Worm (Caenorhabditis elegans) whole organism, L2 larva: ENCODE results near the gene samp-1.

Experiments
- C34F6.9 ChIP-seq: fragments of 150-350 bp; optimal IDR thresholded peaks from 2 replicates; lab custom pipeline; 2014; ENCODE audit warnings: missing biosample characterization, missing genetic modification characterization
- F13H6.1 ChIP-seq: sonication (generic microtip); optimal IDR thresholded peaks from 2 replicates; lab custom pipeline; 2016; ENCODE audit warnings: missing genetic modification characterization, missing compliant biosample characterization
- R02D3.7 ChIP-seq: fragments of 150-350 bp; optimal IDR thresholded peaks from 2 replicates; lab custom pipeline; 2014; ENCODE audit warnings: missing biosample characterization, missing genetic modification characterization
- Y55F3AM.14 ChIP-seq: fragments of 200-800 bp; sonication (Bioruptor generic); optimal IDR thresholded peaks from 2 replicates; lab custom pipeline; 2018; ENCODE audit warnings: mild to moderate bottlenecking, missing genetic modification characterization, missing compliant biosample characterization
- ZK546.5 ChIP-seq: sonication (generic microtip); optimal IDR thresholded peaks from 2 replicates; lab custom pipeline; 2017; ENCODE audit warnings: missing biosample characterization, missing genetic modification characterization
- aly-2 ChIP-seq: fragments of 150-350 bp; optimal IDR thresholded peaks from 2 replicates; lab custom pipeline; 2014; ENCODE audit warnings: missing biosample characterization, missing genetic modification characterization
- ama-1 ChIP-seq: fragments of 150-350 bp; optimal IDR thresholded peaks from 2 replicates; lab custom pipeline; 2018; ENCODE audit warnings: inconsistent platforms
- blmp-1 ChIP-seq: sonication (generic microtip); optimal IDR thresholded peaks from 2 replicates; lab custom pipeline; 2017; ENCODE audit warnings: missing genetic modification characterization, mild to moderate bottlenecking, missing compliant biosample characterization, antibody characterized with exemption, moderate library complexity; ENCODE audit not compliant: insufficient read depth
- ceh-16 ChIP-seq: fragments of 150-350 bp; optimal IDR thresholded peaks from 2 replicates; lab custom pipeline; 2014; ENCODE audit warnings: missing biosample characterization, missing genetic modification characterization
- crh-2 ChIP-seq: sonication (generic microtip); optimal IDR thresholded peaks from 2 replicates; lab custom pipeline; 2017; ENCODE audit warnings: missing biosample characterization, missing genetic modification characterization
- egl-27 ChIP-seq: sonication (generic microtip); optimal IDR thresholded peaks from 3 replicates; lab custom pipeline; 2017; ENCODE audit warnings: missing biosample characterization, missing genetic modification reagents, missing genetic modification characterization
- elt-3 ChIP-seq: sonication (generic microtip); optimal IDR thresholded peaks from 2 replicates; lab custom pipeline; 2017; ENCODE audit warnings: missing biosample characterization, missing genetic modification characterization
- fos-1 ChIP-seq: fragments of 150-350 bp; optimal IDR thresholded peaks from 2 replicates; lab custom pipeline; 2014; ENCODE audit warnings: missing biosample characterization, missing genetic modification characterization
- gmeb-1 ChIP-seq: fragments of 150-350 bp; optimal IDR thresholded peaks from 2 replicates; lab custom pipeline; 2014; ENCODE audit warnings: missing biosample characterization, missing genetic modification characterization
- lin-11 ChIP-seq: fragments of 150-350 bp; sonication (generic microtip); optimal IDR thresholded peaks from 2 replicates; lab custom pipeline; 2014; ENCODE audit warnings: missing biosample characterization, missing genetic modification characterization, inconsistent platforms, mixed read lengths
- lin-13 ChIP-seq: fragments of 150-350 bp; optimal IDR thresholded peaks from 2 replicates; lab custom pipeline; 2014; ENCODE audit warnings: missing biosample characterization, missing genetic modification reagents, missing genetic modification characterization
- lin-39 ChIP-seq: fragments of 150-350 bp; optimal IDR thresholded peaks from 2 replicates; lab custom pipeline; 2014; ENCODE audit warnings: missing biosample characterization, missing genetic modification reagents, missing genetic modification characterization
- lsy-2 ChIP-seq, 2 experiments: fragments of 150-350 bp in 1 of 2; sonication (generic microtip) in 1 of 2; optimal IDR thresholded peaks; 2 replicates each; lab custom pipeline; 2014 to 2017; ENCODE audit warnings: missing biosample characterization in 2 of 2, missing genetic modification characterization in 2 of 2
- mbf-1 ChIP-seq: sonication (generic microtip); optimal IDR thresholded peaks from 2 replicates; lab custom pipeline; 2017; ENCODE audit warnings: missing biosample characterization, missing genetic modification characterization
- mdl-1 ChIP-seq, 2 experiments: fragments of 150-350 bp in 1 of 2; sonication (generic microtip) in 1 of 2; optimal IDR thresholded peaks; 2 replicates each; lab custom pipeline; 2017; ENCODE audit warnings: missing biosample characterization in 2 of 2, missing genetic modification characterization in 2 of 2
- nhr-12 ChIP-seq: fragments of 150-350 bp; optimal IDR thresholded peaks from 2 replicates; lab custom pipeline; 2014; ENCODE audit warnings: missing biosample characterization, missing genetic modification characterization
- nhr-129 ChIP-seq: fragments of 150-350 bp; optimal IDR thresholded peaks from 2 replicates; lab custom pipeline; 2014; ENCODE audit warnings: missing biosample characterization, missing genetic modification characterization
- nhr-21 ChIP-seq: fragments of 150-350 bp; optimal IDR thresholded peaks from 2 replicates; lab custom pipeline; 2014; ENCODE audit warnings: missing biosample characterization, missing genetic modification characterization
- nhr-25 ChIP-seq: fragments of 150-350 bp; sonication (generic microtip); optimal IDR thresholded peaks from 3 replicates; lab custom pipeline; 2014; ENCODE audit warnings: missing biosample characterization, missing genetic modification characterization
- nhr-6 ChIP-seq: fragments of 150-350 bp; optimal IDR thresholded peaks from 2 replicates; lab custom pipeline; 2014; ENCODE audit warnings: missing biosample characterization, missing genetic modification characterization
- sma-3 ChIP-seq: sonication (generic microtip); optimal IDR thresholded peaks from 2 replicates; lab custom pipeline; 2016; ENCODE audit warnings: missing genetic modification reagents, missing genetic modification characterization, missing compliant biosample characterization
- sma-9 ChIP-seq, 2 experiments: fragments of 150-350 bp in 1 of 2; sonication (generic microtip) in 1 of 2; optimal IDR thresholded peaks; 2 replicates each; lab custom pipeline; 2014 to 2016; ENCODE audit warnings: missing genetic modification characterization in 2 of 2, mild to moderate bottlenecking in 1 of 2, missing biosample characterization in 1 of 2, missing compliant biosample characterization in 1 of 2, missing genetic modification reagents in 1 of 2, moderate library complexity in 1 of 2
- snpc-4 ChIP-seq: fragments of 150-350 bp; optimal IDR thresholded peaks from 2 replicates; lab custom pipeline; 2014; ENCODE audit warnings: missing biosample characterization, missing genetic modification characterization
- unc-39 ChIP-seq: fragments of 150-350 bp; optimal IDR thresholded peaks from 2 replicates; lab custom pipeline; 2014; ENCODE audit warnings: missing biosample characterization, missing genetic modification characterization
- unc-55 ChIP-seq: fragments of 150-350 bp; sonication (generic microtip); optimal IDR thresholded peaks from 3 replicates; lab custom pipeline; 2014; ENCODE audit warnings: missing biosample characterization, missing genetic modification reagents, missing genetic modification characterization
- unc-62 ChIP-seq: fragments of 150-350 bp; optimal IDR thresholded peaks from 2 replicates; lab custom pipeline; 2014; ENCODE audit warnings: missing biosample characterization, missing genetic modification reagents, missing genetic modification characterization
- zag-1 ChIP-seq: fragments of 150-350 bp; optimal IDR thresholded peaks from 2 replicates; lab custom pipeline; 2014; ENCODE audit warnings: missing biosample characterization, missing genetic modification characterization
- ztf-1 ChIP-seq: fragments of 200-800 bp; sonication (Bioruptor generic); conservative IDR thresholded peaks from 2 replicates; pipeline ENCODE4 v1.3.6; 2022; ENCODE audit warnings: missing genetic modification characterization, missing compliant biosample characterization
- ztf-11 ChIP-seq: sonication (generic microtip); optimal IDR thresholded peaks from 2 replicates; lab custom pipeline; 2017; ENCODE audit warnings: missing biosample characterization, missing genetic modification characterization
- ztf-4 ChIP-seq: fragments of 150-350 bp; optimal IDR thresholded peaks from 2 replicates; lab custom pipeline; 2014; ENCODE audit warnings: missing biosample characterization, missing genetic modification characterization

Gene samp-1

DNA sequence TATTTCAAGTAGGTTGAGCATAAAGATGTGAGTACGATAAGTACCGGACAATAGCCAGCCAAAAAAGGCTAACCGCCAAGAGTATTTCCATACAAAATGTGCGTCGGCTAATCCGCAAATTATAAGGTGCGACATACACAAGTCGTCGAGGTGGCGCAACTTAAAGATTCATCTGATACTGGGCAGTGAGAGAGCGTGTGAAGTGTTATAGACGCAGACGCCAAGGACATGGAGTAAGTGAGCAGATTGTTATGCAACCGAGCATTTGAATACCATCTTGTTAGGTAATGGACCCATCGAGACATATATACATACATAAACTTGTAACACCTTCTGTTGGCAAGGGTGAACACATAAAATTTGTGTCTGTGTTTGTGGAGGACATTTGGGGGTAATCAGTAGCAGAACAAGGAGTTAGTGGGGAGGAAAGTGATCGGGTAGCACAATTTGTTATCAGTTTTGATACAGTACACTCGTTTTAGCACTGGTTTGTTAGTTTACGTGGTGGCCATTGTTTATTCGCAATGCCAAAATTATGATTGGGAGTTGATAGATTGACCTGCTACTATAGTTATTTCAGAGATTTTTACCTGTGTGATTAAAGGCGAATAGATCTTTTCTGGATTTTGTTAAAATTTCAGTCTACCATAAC, 17.3 kb upstream of the samp-1 start:
- no peak for TF ChIP-seq R02D3.7 (tag; lab: Kevin White, UChicago)
- TF ChIP-seq fos-1 (tag; lab: Kevin White, UChicago): peak; percentile 32
- no peak for TF ChIP-seq zag-1 (tag; lab: Kevin White, UChicago)
- TF ChIP-seq crh-2 (tag; lab: Kevin White, UChicago): no peak
- TF ChIP-seq nhr-21 (tag; lab: Kevin White, UChicago): no peak
- TF ChIP-seq ztf-11 (tag; lab: Kevin White, UChicago): no peak

DNA sequence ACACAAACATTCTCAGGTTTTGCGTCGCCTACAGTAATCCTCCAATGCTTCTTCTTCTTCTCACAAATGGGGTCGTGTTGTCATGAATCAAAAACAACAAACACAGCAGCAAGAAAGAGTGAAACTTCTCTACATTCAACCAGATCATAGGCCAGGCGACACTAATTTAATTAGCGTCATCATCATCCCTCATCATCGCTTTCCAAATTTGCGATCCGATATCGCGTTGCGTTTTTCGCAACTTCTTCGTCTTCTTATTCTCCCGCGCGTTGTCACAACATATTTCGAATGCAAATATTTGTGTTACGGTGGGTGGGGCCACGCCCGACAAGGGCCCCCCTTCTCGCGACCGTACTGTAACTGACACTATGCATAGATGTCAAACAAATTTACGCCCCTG, 16.2 kb upstream of the samp-1 start:
- TF ChIP-seq ZK546.5 (tag; lab: Kevin White, UChicago): no peak
- no peak for TF ChIP-seq egl-27 (tag; lab: Kevin White, UChicago)
- no peak for TF ChIP-seq nhr-6 (tag; lab: Kevin White, UChicago)
- no peak for TF ChIP-seq mbf-1

DNA sequence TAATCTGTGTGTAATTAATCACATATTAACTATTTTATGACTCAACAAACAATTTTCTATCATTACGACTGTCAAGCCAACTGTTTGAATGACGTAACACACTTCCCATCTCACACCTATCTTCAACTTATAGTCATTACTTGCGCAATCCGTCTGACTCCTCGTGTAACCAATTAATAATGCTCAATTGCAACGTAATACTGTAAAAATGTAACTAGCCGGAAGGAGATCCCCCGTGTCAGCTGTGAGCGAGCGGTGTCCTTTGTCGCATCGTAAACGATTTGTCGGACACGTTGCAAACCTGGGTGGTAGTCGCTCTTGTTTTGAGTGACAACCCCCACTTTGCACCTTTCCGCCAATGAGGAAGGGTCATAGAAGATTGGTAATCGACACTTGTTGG, 14.5 kb upstream of the samp-1 start:
- TF ChIP-seq Y55F3AM.14 (no peak), R02D3.7 (tag; lab: Kevin White, UChicago) (no peak)

DNA sequence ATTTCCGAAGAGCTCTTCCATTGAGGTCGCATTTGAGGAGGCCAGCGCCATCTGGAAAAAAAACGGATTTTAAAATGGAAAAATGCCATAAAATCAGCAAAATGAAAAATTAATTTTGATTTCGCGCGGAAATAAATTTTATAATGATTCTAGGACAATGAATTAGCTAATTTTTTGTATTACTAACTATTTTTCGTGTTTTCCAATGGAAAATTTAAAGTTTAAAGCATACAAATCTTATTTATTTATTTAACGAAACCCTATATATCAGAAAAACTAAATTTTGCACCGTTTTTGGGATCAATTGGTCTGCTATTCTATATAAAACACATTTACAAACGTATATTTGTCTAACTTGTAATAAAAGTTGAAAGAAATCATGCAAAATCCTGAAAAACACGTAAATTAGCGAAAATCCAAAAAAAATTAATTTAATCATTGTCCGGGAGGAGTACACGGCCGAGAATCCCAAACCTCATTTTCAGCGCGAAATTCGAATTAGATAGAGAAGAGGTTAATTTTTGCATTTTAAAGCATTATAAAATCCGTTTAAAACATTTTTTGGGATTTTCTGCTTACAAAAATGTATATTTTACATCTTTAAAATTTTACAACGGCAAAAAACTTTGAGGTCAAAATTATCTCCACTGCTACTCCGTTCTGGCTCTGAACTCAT, 12.4 kb upstream of the samp-1 start, which contains the start of gene C47G2.3:
TSS of gene C47G2.3 (minus strand) at position 51 of the 676 bp plus-strand sequence.
- TF ChIP-seq nhr-21 (tag; lab: Kevin White, UChicago) (peak; percentile 51), sma-3 (GFP tag; lab: Kevin White, UChicago) (peak; percentile 64), aly-2 (tag; lab: Kevin White, UChicago) (no peak), unc-39 (tag; lab: Kevin White, UChicago) (no peak), lsy-2 (tag; optimal IDR thresholded peaks at IDR 0.05; lab: Kevin White, UChicago) (peak in 1 of 2 experiments; percentile 73), ztf-11 (tag; lab: Kevin White, UChicago) (no peak), fos-1 (tag; lab: Kevin White, UChicago) (peak; percentile 35), nhr-12 (tag; lab: Kevin White, UChicago) (no peak), unc-62 (GFP tag; lab: Kevin White, UChicago) (no peak), unc-55 (peak; percentile 9), mbf-1 (no peak), gmeb-1 (tag; lab: Kevin White, UChicago) (peak; percentile 78), crh-2 (tag; lab: Kevin White, UChicago) (peak; percentile 38), sma-9 (GFP tag; optimal IDR thresholded peaks at IDR 0.05; lab: Kevin White, UChicago) (peak; percentile 63), sma-9 (tag; optimal IDR thresholded peaks at IDR 0.05; lab: Kevin White, UChicago) (no peak), nhr-25 (tag; lab: Kevin White, UChicago) (peak; percentile 62), ztf-1 (GFP tag; lab: Robert Waterston, UW) (no peak)

DNA sequence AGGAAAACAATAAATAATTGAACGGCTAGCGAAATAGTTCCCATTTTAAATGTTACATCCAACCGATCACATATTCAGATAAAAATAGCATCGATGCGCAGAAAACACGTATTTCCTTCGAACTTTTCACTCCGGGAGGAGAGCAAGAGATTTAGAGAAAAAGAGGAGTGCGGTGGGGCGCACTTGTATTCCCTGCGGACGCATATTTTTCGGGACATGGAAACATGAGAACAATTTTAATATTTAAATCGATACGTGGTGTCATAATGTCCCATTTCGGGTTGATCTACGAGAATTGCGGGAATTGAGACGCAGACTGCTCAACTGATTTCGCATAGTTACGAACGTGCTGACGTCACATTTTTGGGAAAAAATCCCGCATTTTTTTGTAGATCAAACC, 9.3 kb upstream of the samp-1 start, which contains the start of gene C47G2.4:
TSS of gene C47G2.4 (minus strand) at position 174 of the 400 bp plus-strand sequence.
- TF ChIP-seq ztf-1 (GFP tag; lab: Robert Waterston, UW): no peak
- peak; percentile 34 for TF ChIP-seq blmp-1
- TF ChIP-seq unc-55: peak; percentile 75
- TF ChIP-seq R02D3.7 (tag; lab: Kevin White, UChicago): no peak
- TF ChIP-seq snpc-4: peak; percentile 12
- no peak for TF ChIP-seq Y55F3AM.14
- no peak for TF ChIP-seq elt-3 (tag; lab: Kevin White, UChicago)
- no peak for TF ChIP-seq lin-39 (tag; lab: Kevin White, UChicago)
- TF ChIP-seq C34F6.9 (tag; lab: Kevin White, UChicago): peak; percentile 79
- TF ChIP-seq ztf-11 (tag; lab: Kevin White, UChicago): no peak
- TF ChIP-seq lin-11 (tag; lab: Kevin White, UChicago): peak; percentile 27
- no peak for TF ChIP-seq mdl-1 (tag; optimal IDR thresholded peaks at IDR 0.05; lab: Kevin White, UChicago)
- TF ChIP-seq egl-27 (tag; lab: Kevin White, UChicago): peak; percentile 31
- peak; percentile 17 for TF ChIP-seq fos-1 (tag; lab: Kevin White, UChicago)
- TF ChIP-seq ama-1 (lab: Kevin White, UChicago): no peak
- peak; percentile 79 for TF ChIP-seq lin-13
- TF ChIP-seq ceh-16 (tag; lab: Kevin White, UChicago): peak; percentile 18
- peak; percentile 53 for TF ChIP-seq ztf-4 (tag; lab: Kevin White, UChicago)
- peak; percentile 76 for TF ChIP-seq crh-2 (tag; lab: Kevin White, UChicago)
- peak; percentile 3 for TF ChIP-seq zag-1 (tag; lab: Kevin White, UChicago)
- peak; percentile 58 for TF ChIP-seq nhr-25 (tag; lab: Kevin White, UChicago)
- TF ChIP-seq sma-9 (GFP tag; optimal IDR thresholded peaks at IDR 0.05; lab: Kevin White, UChicago): peak; percentile 67
- no peak for TF ChIP-seq sma-9 (tag; optimal IDR thresholded peaks at IDR 0.05; lab: Kevin White, UChicago)
- TF ChIP-seq nhr-21 (tag; lab: Kevin White, UChicago): peak; percentile 42
- TF ChIP-seq lsy-2 (tag; optimal IDR thresholded peaks at IDR 0.05; lab: Kevin White, UChicago): peak; percentile 37 to 79
- peak; percentile 70 for TF ChIP-seq gmeb-1 (tag; lab: Kevin White, UChicago)
- peak; percentile 53 for TF ChIP-seq F13H6.1 (tag; lab: Kevin White, UChicago)
- TF ChIP-seq sma-3 (GFP tag; lab: Kevin White, UChicago): peak; percentile 66
- TF ChIP-seq nhr-129 (tag; lab: Kevin White, UChicago): peak; percentile 60
- peak; percentile 10 for TF ChIP-seq nhr-6 (tag; lab: Kevin White, UChicago)
